Worm (Caenorhabditis elegans) whole organism, L3 larva: Measurements from ENCODE around the gene akt-1.

ENCODE experiments used
- ama-1 ChIP-seq: fragments of 150-350 bp; optimal IDR thresholded peaks from 2 replicates; lab custom pipeline; 2018
- ceh-28 ChIP-seq: fragments of 150-350 bp; optimal IDR thresholded peaks from 2 replicates; lab custom pipeline; 2014; ENCODE audit warnings: missing biosample characterization, missing genetic modification reagents, missing genetic modification characterization
- ceh-82 ChIP-seq: fragments of 150-350 bp; optimal IDR thresholded peaks from 2 replicates; lab custom pipeline; 2014; ENCODE audit warnings: missing biosample characterization, missing genetic modification characterization
- egl-27 ChIP-seq: sonication (generic microtip); optimal IDR thresholded peaks from 4 replicates; lab custom pipeline; 2017; ENCODE audit warnings: missing biosample characterization, missing genetic modification reagents, missing genetic modification characterization
- elt-3 ChIP-seq, 3 experiments: fragments of 150-350 bp in 1 of 3; sonication (generic microtip) in 2 of 3; optimal IDR thresholded peaks; 2 replicates in 2 of 3; 4 replicates in 1 of 3; lab custom pipeline; 2014 to 2017; ENCODE audit warnings: missing biosample characterization in 3 of 3, missing genetic modification characterization in 3 of 3
- jun-1 ChIP-seq: fragments of 150-350 bp; optimal IDR thresholded peaks from 2 replicates; lab custom pipeline; 2014; ENCODE audit warnings: missing biosample characterization, missing genetic modification reagents, missing genetic modification characterization
- tbx-2 ChIP-seq: sonication (generic microtip); optimal IDR thresholded peaks from 2 replicates; lab custom pipeline; 2016; ENCODE audit warnings: mild to moderate bottlenecking, missing genetic modification characterization, missing compliant biosample characterization
- unc-62 ChIP-seq: fragments of 150-350 bp; sonication (generic microtip); optimal IDR thresholded peaks from 4 replicates; lab custom pipeline; 2014; ENCODE audit warnings: missing biosample characterization, missing genetic modification reagents, missing genetic modification characterization

DNA sequence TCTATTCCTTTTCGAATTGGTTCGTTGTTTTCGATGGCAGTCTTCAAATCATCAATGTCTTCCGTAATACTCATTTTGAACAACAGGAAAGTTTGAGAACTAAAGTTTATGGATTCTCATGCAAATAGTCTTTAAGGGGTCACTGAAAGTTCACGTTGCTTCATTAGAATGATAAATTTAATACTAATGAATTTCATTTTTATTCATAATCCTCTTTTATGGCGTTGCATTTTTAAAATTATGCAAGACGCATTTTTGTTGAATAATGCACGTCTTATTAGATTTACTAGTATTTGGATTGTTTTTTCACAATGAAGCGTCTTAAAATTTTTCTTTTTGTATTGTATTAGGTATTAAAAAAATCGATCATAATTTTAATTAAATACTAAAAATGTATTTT, 5.6 kb upstream of the akt-1 start, which contains the start of gene C12D8.9:
- TF ChIP-seq unc-62 (no peak), jun-1 (no peak), tbx-2 (no peak), ceh-82 (tag; lab: Kevin White, UChicago) (no peak), elt-3 (tag; optimal IDR thresholded peaks at IDR 0.05; lab: Kevin White, UChicago) (no peak), ama-1 (lab: Kevin White, UChicago) (no peak), egl-27 (no peak), ceh-28 (tag; lab: Kevin White, UChicago) (no peak)
